Worm (Caenorhabditis elegans) whole organism, L4 larva: ENCODE data around the gene F38B6.8.
A peak's percentile ranks its signal among the peaks of the same experiment; 100 is the strongest.

Experiments
- R02D3.7 ChIP-seq: fragments of 150-350 bp; sonication (generic microtip); optimal IDR thresholded peaks from 3 replicates; lab custom pipeline; 2014; ENCODE audit warnings: missing biosample characterization, missing genetic modification characterization
- ceh-44 ChIP-seq: fragments of 200-800 bp; sonication (Bioruptor generic); IDR thresholded peaks from 2 replicates; pipeline ENCODE4 v1.3.6; 2022; ENCODE audit warnings: missing genetic modification reagents, missing genetic modification characterization, missing compliant biosample characterization
- egl-27 ChIP-seq: sonication (generic microtip); optimal IDR thresholded peaks from 3 replicates; lab custom pipeline; 2017; ENCODE audit warnings: missing biosample characterization, missing genetic modification reagents, missing genetic modification characterization
- lin-13 ChIP-seq: fragments of 150-350 bp; optimal IDR thresholded peaks from 2 replicates; lab custom pipeline; 2014; ENCODE audit warnings: missing biosample characterization, missing genetic modification reagents, missing genetic modification characterization
- saeg-2 ChIP-seq: fragments of 200-800 bp; sonication (Bioruptor generic); IDR thresholded peaks from 2 replicates; pipeline ENCODE4 v1.3.6; 2022; ENCODE audit warnings: missing genetic modification reagents, missing genetic modification characterization, missing compliant biosample characterization
- tra-1 ChIP-seq: fragments of 200-800 bp; sonication (Bioruptor generic); IDR thresholded peaks from 2 replicates; pipeline ENCODE4 v1.3.6; 2022; ENCODE audit warnings: missing genetic modification reagents, missing genetic modification characterization, missing compliant biosample characterization
- unc-62 ChIP-seq, 3 experiments: fragments of 150-350 bp in 1 of 3; sonication (generic microtip); optimal IDR thresholded peaks in 2 of 3; peaks in 1 of 3; 1 replicate in 1 of 3; 2 replicates in 2 of 3; lab custom pipeline; 2014 to 2017; ENCODE audit warnings: missing biosample characterization in 3 of 3, missing genetic modification characterization in 3 of 3, missing genetic modification reagents in 3 of 3, missing genotype in 1 of 3
- zag-1 ChIP-seq: fragments of 150-350 bp; optimal IDR thresholded peaks from 2 replicates; lab custom pipeline; 2014; ENCODE audit warnings: missing biosample characterization, missing genetic modification characterization

DNA sequence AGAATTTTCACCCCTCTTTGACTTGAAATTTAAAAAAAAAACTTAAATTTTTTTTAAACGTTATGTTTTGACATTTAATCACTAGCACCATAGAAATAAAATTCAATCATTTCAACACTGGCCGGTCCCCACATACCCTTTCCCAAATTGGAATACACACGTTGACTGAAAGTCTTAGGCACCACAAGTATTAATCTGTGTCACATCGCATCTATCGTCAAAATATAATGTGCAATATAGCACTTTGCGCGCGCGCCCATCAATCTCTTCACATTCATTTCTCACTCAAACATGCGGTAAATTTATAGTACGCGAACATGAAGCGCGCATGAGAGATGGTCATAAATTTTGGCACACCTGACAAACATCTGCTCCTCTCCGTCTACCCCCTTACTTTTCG, 4.8 kb upstream of the F38B6.8 start:
- TF ChIP-seq saeg-2 (GFP tag; lab: Robert Waterston, UW) (no peak), ceh-44 (GFP tag; lab: Robert Waterston, UW) (no peak), tra-1 (GFP tag; lab: Robert Waterston, UW) (no peak), R02D3.7 (no peak), zag-1 (tag; lab: Kevin White, UChicago) (no peak), lin-13 (GFP tag; lab: Kevin White, UChicago) (no peak), unc-62 (GFP tag; optimal IDR thresholded peaks at IDR 0.05 in 1 of 2; lab: Kevin White, UChicago) (peak in 1 of 2 experiments; percentile 90), unc-62 (tag; optimal IDR thresholded peaks at IDR 0.05; lab: Kevin White, UChicago) (no peak), egl-27 (tag; lab: Kevin White, UChicago) (no peak)
